Worm (Caenorhabditis elegans) whole organism, L3 larva: ENCODE results near the gene atg-18.

ENCODE experiments used
- aly-2 ChIP-seq: fragments of 150-350 bp; optimal IDR thresholded peaks from 2 replicates; lab custom pipeline; 2014; ENCODE audit warnings: missing biosample characterization, missing genetic modification characterization
- ceh-28 ChIP-seq: fragments of 150-350 bp; optimal IDR thresholded peaks from 2 replicates; lab custom pipeline; 2014; ENCODE audit warnings: missing biosample characterization, missing genetic modification reagents, missing genetic modification characterization
- ceh-82 ChIP-seq: fragments of 150-350 bp; optimal IDR thresholded peaks from 2 replicates; lab custom pipeline; 2014; ENCODE audit warnings: missing biosample characterization, missing genetic modification characterization
- ceh-9 ChIP-seq: sonication (generic microtip); optimal IDR thresholded peaks from 2 replicates; lab custom pipeline; 2018; ENCODE audit warnings: missing biosample characterization, missing genetic modification characterization
- egl-27 ChIP-seq: sonication (generic microtip); optimal IDR thresholded peaks from 4 replicates; lab custom pipeline; 2017; ENCODE audit warnings: missing biosample characterization, missing genetic modification reagents, missing genetic modification characterization
- elt-1 ChIP-seq: fragments of 150-350 bp; optimal IDR thresholded peaks from 2 replicates; lab custom pipeline; 2014; ENCODE audit warnings: missing biosample characterization, missing genetic modification characterization
- elt-3 ChIP-seq, 3 experiments: fragments of 150-350 bp in 1 of 3; sonication (generic microtip) in 2 of 3; optimal IDR thresholded peaks; 2 replicates in 2 of 3; 4 replicates in 1 of 3; lab custom pipeline; 2014 to 2017; ENCODE audit warnings: missing biosample characterization in 3 of 3, missing genetic modification characterization in 3 of 3
- nhr-237 ChIP-seq: fragments of 150-350 bp; optimal IDR thresholded peaks from 2 replicates; lab custom pipeline; 2014; ENCODE audit warnings: missing biosample characterization, missing genetic modification characterization
- nhr-43 ChIP-seq: sonication (generic microtip); optimal IDR thresholded peaks from 2 replicates; lab custom pipeline; 2016; ENCODE audit warnings: mild to moderate bottlenecking, missing genetic modification characterization, missing compliant biosample characterization; ENCODE audit not compliant: poor library complexity, severe bottlenecking
- pha-4 ChIP-seq: fragments of 150-350 bp; optimal IDR thresholded peaks from 2 replicates; lab custom pipeline; 2014; ENCODE audit warnings: missing biosample characterization, missing genetic modification reagents, missing genetic modification characterization
- unc-62 ChIP-seq: fragments of 150-350 bp; sonication (generic microtip); optimal IDR thresholded peaks from 4 replicates; lab custom pipeline; 2014; ENCODE audit warnings: missing biosample characterization, missing genetic modification reagents, missing genetic modification characterization
- ztf-11 ChIP-seq: fragments of 150-350 bp; optimal IDR thresholded peaks from 2 replicates; lab custom pipeline; 2014; ENCODE audit warnings: missing biosample characterization, missing genetic modification characterization

DNA sequence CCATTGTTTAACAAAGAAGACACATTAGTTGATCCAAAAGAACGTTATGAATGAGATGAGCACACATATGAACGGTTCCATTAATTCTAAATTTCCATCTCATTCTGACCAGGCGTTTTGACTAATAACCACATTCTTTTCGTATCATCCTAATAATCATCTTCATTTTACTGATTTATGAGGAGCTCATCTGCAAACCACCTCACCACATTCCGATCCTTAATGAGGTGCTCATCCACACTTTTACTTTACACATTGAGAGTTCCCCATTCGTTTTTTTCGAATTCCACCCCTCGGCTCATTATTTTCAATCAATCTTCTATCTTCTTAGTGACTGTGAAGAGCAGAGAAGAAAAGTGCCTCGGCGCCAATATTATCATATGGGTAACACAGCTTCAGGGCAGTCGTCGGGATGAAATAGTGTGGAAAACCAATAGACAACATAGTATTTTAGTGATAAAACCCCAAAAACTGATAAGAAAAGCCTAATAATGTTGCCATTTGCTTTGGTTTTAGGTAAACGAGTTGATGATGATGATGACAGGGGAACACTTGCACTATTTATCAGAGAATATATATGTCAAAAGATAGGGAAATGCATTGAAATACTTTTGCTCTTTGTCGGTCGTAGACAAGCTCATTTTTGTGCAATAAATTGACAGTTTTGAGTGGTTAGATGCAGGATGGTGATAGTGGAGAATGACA lies 20.0 kb upstream of the atg-18 start:
- TF ChIP-seq elt-3 (tag; optimal IDR thresholded peaks at IDR 0.05; lab: Kevin White, UChicago) (no peak), elt-1 (no peak), aly-2 (no peak), pha-4 (tag; lab: Kevin White, UChicago) (peak; percentile 75), ceh-28 (tag; lab: Kevin White, UChicago) (no peak), ceh-82 (no peak), ztf-11 (tag; lab: Kevin White, UChicago) (no peak), egl-27 (no peak), nhr-237 (tag; lab: Kevin White, UChicago) (no peak), nhr-43 (tag; lab: Kevin White, UChicago) (no peak), ceh-9 (no peak), unc-62 (GFP tag; lab: Kevin White, UChicago) (no peak)
